Worm (Caenorhabditis elegans): ENCODE data around the gene fbxc-52.

fbxc-52 gene

DNA sequence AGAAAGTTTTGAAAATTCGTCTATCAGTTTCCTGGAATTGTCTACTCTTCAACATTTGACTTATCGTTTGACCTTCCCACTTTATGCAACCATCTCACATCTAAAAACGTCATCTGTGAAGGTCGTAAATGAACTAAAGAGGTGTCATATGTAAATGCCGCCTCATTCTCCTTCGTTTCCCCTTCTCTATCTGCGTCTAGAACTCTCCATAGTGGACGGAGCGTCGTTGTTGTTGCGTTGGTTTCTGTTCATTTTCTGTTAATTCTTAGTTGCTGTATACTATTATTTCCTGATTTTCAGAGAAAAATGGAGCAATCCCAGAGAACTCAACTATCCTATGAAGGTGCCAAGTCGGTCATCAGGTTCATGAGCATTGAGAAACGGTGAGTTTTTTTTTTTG lies at the start of gene fbxc-52:
Gene fbxc-52, plus strand, starts transcription at position 301 of the 400 bp plus-strand sequence.
- no peak for TF ChIP-seq C34F6.9 (tag; optimal IDR thresholded peaks at IDR 0.05)
- TF ChIP-seq unc-62 (GFP tag; optimal IDR thresholded peaks at IDR 0.05) = no peak
- no peak for TF ChIP-seq gmeb-1 (tag; optimal IDR thresholded peaks at IDR 0.05)
- no peak for TF ChIP-seq nhr-129 (tag; optimal IDR thresholded peaks at IDR 0.05)
- TF ChIP-seq F13H6.1 (tag; optimal IDR thresholded peaks at IDR 0.05) = no peak
- TF ChIP-seq ztf-11 (tag; optimal IDR thresholded peaks at IDR 0.05) = no peak
- TF ChIP-seq lin-13 (GFP tag; optimal IDR thresholded peaks at IDR 0.05) = no peak
- no peak for TF ChIP-seq lsy-2 (tag; optimal IDR thresholded peaks at IDR 0.05)

DNA sequence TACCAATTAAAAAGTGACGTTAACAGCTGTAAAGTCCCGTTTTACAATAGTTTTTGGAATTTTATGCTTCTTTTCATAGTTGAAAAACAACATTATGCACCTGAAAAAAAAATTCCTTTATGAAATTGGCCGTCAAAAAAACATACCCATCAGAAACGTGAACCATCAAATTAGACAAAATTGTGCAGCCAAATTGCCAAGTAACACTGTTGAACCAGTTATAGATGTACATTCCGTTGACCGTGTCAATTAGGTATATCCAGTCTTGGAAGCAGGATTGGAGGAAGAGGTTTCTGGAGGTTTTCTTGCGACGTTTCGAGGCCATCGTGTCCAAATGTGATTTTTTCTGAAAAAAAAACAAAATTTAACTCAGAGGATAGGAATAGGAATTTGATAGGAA lies 47.7 kb upstream of the fbxc-52 start, which contains the start of gene srx-97:
Gene srx-97, minus strand, starts transcription at position 101 of the 400 bp plus-strand sequence.
- TF ChIP-seq aly-2 (tag; optimal IDR thresholded peaks at IDR 0.05) (no peak), C34F6.9 (tag; optimal IDR thresholded peaks at IDR 0.05) (no peak), nhr-11 (tag; optimal IDR thresholded peaks at IDR 0.05) (no peak), ceh-16 (tag; optimal IDR thresholded peaks at IDR 0.05) (no peak), unc-55 (GFP tag; optimal IDR thresholded peaks at IDR 0.05) (no peak), R02D3.7 (tag; optimal IDR thresholded peaks at IDR 0.05) (no peak), unc-39 (tag; optimal IDR thresholded peaks at IDR 0.05) (no peak), zag-1 (tag; optimal IDR thresholded peaks at IDR 0.05) (no peak), nhr-23 (tag; optimal IDR thresholded peaks at IDR 0.05) (no peak), elt-3 (tag; optimal IDR thresholded peaks at IDR 0.05) (no peak), nhr-77 (tag; optimal IDR thresholded peaks at IDR 0.05) (no peak), ZK546.5 (tag; optimal IDR thresholded peaks at IDR 0.05) (no peak), egl-27 (tag; optimal IDR thresholded peaks at IDR 0.05) (no peak), lsy-2 (tag; optimal IDR thresholded peaks at IDR 0.05) (no peak), unc-62 (GFP tag; optimal IDR thresholded peaks at IDR 0.05) (no peak)

DNA sequence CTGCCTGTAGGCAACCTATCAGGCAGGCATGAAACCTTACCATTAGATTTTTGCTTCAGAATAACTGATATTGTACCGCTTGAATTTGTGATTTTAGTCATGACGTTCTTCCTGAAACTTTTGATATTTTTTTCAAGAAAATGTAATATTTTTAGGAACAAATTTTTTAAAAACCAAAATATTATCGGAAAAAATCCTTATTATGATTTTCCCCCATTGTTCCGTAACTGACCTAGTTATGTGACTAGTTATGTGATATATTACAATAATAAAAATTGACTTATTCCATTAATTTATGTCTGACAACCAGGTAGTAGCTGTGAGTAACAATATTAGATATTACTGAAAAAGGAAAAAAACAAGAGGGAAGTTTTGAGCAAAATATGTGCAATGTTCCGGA lies 46.1 kb upstream of the fbxc-52 start, which contains the start of gene srx-98:
Gene srx-98, minus strand, starts transcription at position 101 of the 400 bp plus-strand sequence.
- no peak for TF ChIP-seq mab-5 (tag; optimal IDR thresholded peaks at IDR 0.05)
- TF ChIP-seq Y55F3AM.14 (GFP tag; optimal IDR thresholded peaks at IDR 0.05) = no peak
- TF ChIP-seq nhr-11 (tag; optimal IDR thresholded peaks at IDR 0.05) = no peak
- no peak for TF ChIP-seq F13H6.1 (tag; optimal IDR thresholded peaks at IDR 0.05)
- TF ChIP-seq nhr-25 (tag; optimal IDR thresholded peaks at IDR 0.05) = no peak
- no peak for TF ChIP-seq elt-3 (tag; optimal IDR thresholded peaks at IDR 0.05)
- no peak for TF ChIP-seq ztf-4 (tag; optimal IDR thresholded peaks at IDR 0.05)
- TF ChIP-seq lin-13 (GFP tag; optimal IDR thresholded peaks at IDR 0.05) = no peak
- TF ChIP-seq nhr-21 (tag; optimal IDR thresholded peaks at IDR 0.05) = no peak
- no peak for TF ChIP-seq unc-39 (tag; optimal IDR thresholded peaks at IDR 0.05)
- TF ChIP-seq sma-9 (GFP tag; optimal IDR thresholded peaks at IDR 0.05) = no peak
- no peak for TF ChIP-seq sma-9 (tag; optimal IDR thresholded peaks at IDR 0.05)
- TF ChIP-seq nhr-6 (tag; optimal IDR thresholded peaks at IDR 0.05) = no peak
- no peak for TF ChIP-seq lin-39 (tag; optimal IDR thresholded peaks at IDR 0.05)
- TF ChIP-seq unc-55 (GFP tag; optimal IDR thresholded peaks at IDR 0.05) = no peak
- no peak for TF ChIP-seq gmeb-1 (tag; optimal IDR thresholded peaks at IDR 0.05)
- no peak for TF ChIP-seq lsy-2 (tag; optimal IDR thresholded peaks at IDR 0.05)

DNA sequence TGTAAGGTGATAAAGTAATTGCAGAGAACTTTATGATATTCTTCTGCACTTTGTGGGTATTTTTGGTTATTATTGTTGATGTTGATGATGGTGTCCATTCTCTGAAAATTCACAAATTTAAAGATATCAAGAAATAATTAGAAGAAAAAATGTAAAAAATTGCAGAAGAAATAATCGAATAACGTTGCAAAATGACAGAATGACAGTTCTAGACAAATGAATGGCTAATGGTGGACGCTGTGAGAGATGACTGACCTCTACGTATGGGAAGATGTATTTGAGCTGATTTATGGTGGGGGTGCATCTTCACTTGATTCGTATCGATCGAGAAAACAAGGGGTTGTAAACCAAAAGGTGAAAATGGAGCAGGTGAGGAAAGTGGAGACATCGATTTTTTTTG lies 43.6 kb upstream of the fbxc-52 start, which contains the start of gene sea-1:
Gene sea-1, minus strand, starts transcription at position 101 of the 400 bp plus-strand sequence.
- TF ChIP-seq nhr-6 (tag; optimal IDR thresholded peaks at IDR 0.05) (no peak), alr-1 (tag; optimal IDR thresholded peaks at IDR 0.05) (no peak)

DNA sequence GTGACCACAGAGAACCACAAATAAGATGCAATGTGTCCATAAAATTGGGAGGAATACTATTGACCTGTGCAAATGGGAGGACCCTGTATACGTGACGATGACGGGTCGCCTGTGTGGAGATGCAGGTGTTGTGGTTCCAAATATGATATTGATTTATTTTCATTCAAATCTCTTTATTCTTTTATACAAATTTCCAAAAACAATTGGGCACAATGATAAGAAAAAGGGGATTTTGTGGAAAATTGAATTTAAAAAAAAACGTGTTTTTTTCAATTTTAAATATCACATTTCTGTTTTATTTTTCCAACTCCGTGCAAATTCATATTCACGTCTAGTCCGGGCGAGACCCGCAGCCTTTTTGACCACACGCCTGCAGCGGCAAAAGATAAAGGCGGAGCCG lies 41.9 kb upstream of the fbxc-52 start, which contains the start of gene F19B10.2:
Gene F19B10.2, plus strand, starts transcription at position 301 of the 400 bp plus-strand sequence.
- TF ChIP-seq mbf-1 (tag; optimal IDR thresholded peaks at IDR 0.05) = no peak
- no peak for TF ChIP-seq nhr-23 (tag; optimal IDR thresholded peaks at IDR 0.05)
- no peak for TF ChIP-seq crh-2 (tag; optimal IDR thresholded peaks at IDR 0.05)
- no peak for TF ChIP-seq Y55F3AM.14 (GFP tag; optimal IDR thresholded peaks at IDR 0.05)
- no peak for TF ChIP-seq sma-3 (GFP tag; optimal IDR thresholded peaks at IDR 0.05)
- TF ChIP-seq blmp-1 (tag; optimal IDR thresholded peaks at IDR 0.05; ENCODE audit: insufficient read depth) = no peak
- no peak for TF ChIP-seq mab-5 (tag; optimal IDR thresholded peaks at IDR 0.05)
- TF ChIP-seq R02D3.7 (tag; optimal IDR thresholded peaks at IDR 0.05) = no peak
- no peak for TF ChIP-seq lin-13 (GFP tag; optimal IDR thresholded peaks at IDR 0.05)
- TF ChIP-seq dmd-4 (tag; optimal IDR thresholded peaks at IDR 0.05) = no peak
- TF ChIP-seq ztf-11 (tag; optimal IDR thresholded peaks at IDR 0.05) = no peak
- TF ChIP-seq sem-4 (tag; optimal IDR thresholded peaks at IDR 0.05) = no peak
- no peak for TF ChIP-seq elt-1 (tag; optimal IDR thresholded peaks at IDR 0.05)
- no peak for TF ChIP-seq ceh-82 (tag; optimal IDR thresholded peaks at IDR 0.05)

Measured in whole organism, L2 larva.